Worm (Caenorhabditis elegans): ENCODE data around the gene swt-7.

DNA sequence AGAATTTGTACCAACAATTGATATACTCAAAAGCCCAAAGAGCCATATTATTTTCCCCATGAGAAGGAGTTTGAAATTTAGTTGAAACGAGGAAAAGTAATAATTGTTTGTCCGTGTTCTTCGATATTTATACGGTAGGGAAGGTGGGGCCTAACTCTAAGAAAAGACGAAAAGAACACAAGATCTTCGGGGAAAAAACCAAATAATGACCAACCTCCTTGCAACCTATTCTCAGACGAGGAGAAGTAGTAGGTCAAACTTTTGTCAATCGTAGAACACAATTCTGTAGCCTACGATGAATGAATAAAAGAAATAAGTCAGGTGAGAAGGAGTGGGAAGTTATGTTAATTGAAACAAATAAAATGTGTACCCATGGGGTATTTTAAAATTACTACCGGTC is 43.5 kb downstream of the swt-7 start, which contains the start of gene ncx-8:
- TF ChIP-seq lin-13 (GFP tag; optimal IDR thresholded peaks at IDR 0.05) (no peak), dpl-1 (GFP tag; optimal IDR thresholded peaks at IDR 0.05) (no peak), fkh-10 (GFP tag; optimal IDR thresholded peaks at IDR 0.05) (no peak), grh-1 (GFP tag; IDR thresholded peaks at IDR 0.05) (no peak; the same call in 1 of the 2 replicates), lsy-2 (tag; optimal IDR thresholded peaks at IDR 0.05) (no peak), mef-2 (tag; optimal IDR thresholded peaks at IDR 0.05) (no peak), zag-1 (tag; optimal IDR thresholded peaks at IDR 0.05) (no peak)

Data from whole organism, L1 larva.